Worm (Caenorhabditis elegans) whole organism, L1 larva: ENCODE data around the gene T04A6.2.

Source experiments
- C16A3.4 ChIP-seq: fragments of 150-350 bp; optimal IDR thresholded peaks from 2 replicates; lab custom pipeline; 2014; ENCODE audit warnings: missing biosample characterization, missing genetic modification characterization
- Y116A8C.19 ChIP-seq: sonication (generic microtip); optimal IDR thresholded peaks from 2 replicates; lab custom pipeline; 2016; ENCODE audit warnings: missing compliant biosample characterization, missing genetic modification characterization, borderline replicate concordance
- aha-1 ChIP-seq: fragments of 150-350 bp; optimal IDR thresholded peaks from 2 replicates; lab custom pipeline; 2014; ENCODE audit warnings: missing biosample characterization, missing genetic modification characterization
- alr-1 ChIP-seq: fragments of 200-800 bp; sonication (Bioruptor generic); optimal IDR thresholded peaks from 2 replicates; lab custom pipeline; 2018; ENCODE audit warnings: borderline replicate concordance, mild to moderate bottlenecking, missing genetic modification characterization, missing compliant biosample characterization
- ama-1 ChIP-seq: fragments of 150-350 bp; optimal IDR thresholded peaks from 2 replicates; lab custom pipeline; 2014
- blmp-1 ChIP-seq: fragments of 150-350 bp; optimal IDR thresholded peaks from 2 replicates; lab custom pipeline; 2014; ENCODE audit warnings: missing biosample characterization, missing genetic modification characterization
- ceh-63 ChIP-seq: fragments of 200-800 bp; sonication (Bioruptor generic); optimal IDR thresholded peaks from 2 replicates; lab custom pipeline; 2018; ENCODE audit warnings: mild to moderate bottlenecking, missing genetic modification characterization, missing compliant biosample characterization
- ceh-8 ChIP-seq: fragments of 200-800 bp; sonication (Bioruptor generic); optimal IDR thresholded peaks from 2 replicates; lab custom pipeline; 2018; ENCODE audit warnings: mild to moderate bottlenecking, missing genetic modification characterization, moderate library complexity, missing compliant biosample characterization
- dpl-1 ChIP-seq, 3 experiments: fragments of 150-350 bp in 2 of 3; sonication (generic microtip) in 1 of 3; optimal IDR thresholded peaks; 2 replicates each; lab custom pipeline; 2014 to 2017; ENCODE audit warnings: missing biosample characterization in 3 of 3, missing genetic modification characterization in 3 of 3, missing genetic modification reagents in 3 of 3
- efl-1 ChIP-seq, 4 experiments: fragments of 150-350 bp; optimal IDR thresholded peaks in 3 of 4; peaks in 1 of 4; 1 replicate in 1 of 4; 2 replicates in 3 of 4; lab custom pipeline; 2014; ENCODE audit warnings: missing biosample characterization in 2 of 4, missing genetic modification characterization in 2 of 4, missing genetic modification reagents in 2 of 4
- efl-3 ChIP-seq: fragments of 200-800 bp; sonication (Bioruptor generic); optimal IDR thresholded peaks from 2 replicates; lab custom pipeline; 2018; ENCODE audit warnings: mild to moderate bottlenecking, missing genetic modification characterization, missing compliant biosample characterization
- egl-13 ChIP-seq: sonication (generic microtip); optimal IDR thresholded peaks from 2 replicates; lab custom pipeline; 2016; ENCODE audit warnings: missing genotype, missing genetic modification reagents, missing genetic modification characterization, missing compliant biosample characterization
- egl-27 ChIP-seq, 2 experiments: fragments of 150-350 bp in 1 of 2; sonication (generic microtip); optimal IDR thresholded peaks; 3 replicates each; lab custom pipeline; 2017 to 2018; ENCODE audit warnings: missing biosample characterization in 2 of 2, missing genetic modification characterization in 2 of 2, missing genetic modification reagents in 2 of 2
- elt-2 ChIP-seq: sonication (generic microtip); optimal IDR thresholded peaks from 2 replicates; lab custom pipeline; 2016; ENCODE audit warnings: missing genetic modification characterization, mild to moderate bottlenecking, inconsistent platforms, missing compliant biosample characterization, missing genetic modification reagents
- fkh-10 ChIP-seq: sonication (generic microtip); optimal IDR thresholded peaks from 2 replicates; lab custom pipeline; 2017; ENCODE audit warnings: missing biosample characterization, missing genetic modification reagents, missing genetic modification characterization
- fkh-4 ChIP-seq: sonication (generic microtip); optimal IDR thresholded peaks from 2 replicates; lab custom pipeline; 2016; ENCODE audit warnings: missing compliant biosample characterization, missing genetic modification characterization, borderline replicate concordance
- fkh-8 ChIP-seq: sonication (generic microtip); optimal IDR thresholded peaks from 2 replicates; lab custom pipeline; 2016; ENCODE audit warnings: mild to moderate bottlenecking, missing genetic modification characterization, missing compliant biosample characterization
- fos-1 ChIP-seq: fragments of 150-350 bp; optimal IDR thresholded peaks from 2 replicates; lab custom pipeline; 2014; ENCODE audit warnings: missing biosample characterization, missing genetic modification characterization
- irx-1 ChIP-seq: sonication (generic microtip); optimal IDR thresholded peaks from 2 replicates; lab custom pipeline; 2016; ENCODE audit warnings: missing genetic modification characterization, missing compliant biosample characterization
- isw-1 ChIP-seq: fragments of 200-800 bp; sonication (Bioruptor generic); IDR thresholded peaks from 2 replicates; pipeline ENCODE4 v1.3.6; 2022; ENCODE audit warnings: missing genetic modification characterization, missing compliant biosample characterization
- lin-14 ChIP-seq: fragments of 200-800 bp; sonication (Bioruptor generic); optimal IDR thresholded peaks from 2 replicates; lab custom pipeline; 2018; ENCODE audit warnings: mild to moderate bottlenecking, missing genetic modification characterization, moderate library complexity, missing compliant biosample characterization
- lin-15B ChIP-seq: fragments of 150-350 bp; sonication (generic microtip); optimal IDR thresholded peaks from 3 replicates; lab custom pipeline; 2014; ENCODE audit warnings: missing biosample characterization, missing genetic modification characterization
- lin-35 ChIP-seq, 2 experiments: fragments of 150-350 bp; optimal IDR thresholded peaks; 2 replicates each; lab custom pipeline; 2014; ENCODE audit warnings: missing biosample characterization in 2 of 2, missing genetic modification characterization in 2 of 2, missing genetic modification reagents in 2 of 2
- lir-3 ChIP-seq: sonication (generic microtip); optimal IDR thresholded peaks from 2 replicates; lab custom pipeline; 2016; ENCODE audit warnings: mild to moderate bottlenecking, missing genetic modification characterization, moderate library complexity, missing compliant biosample characterization; ENCODE audit not compliant: poor library complexity
- mef-2 ChIP-seq: fragments of 150-350 bp; optimal IDR thresholded peaks from 2 replicates; lab custom pipeline; 2014; ENCODE audit warnings: missing biosample characterization, missing genetic modification characterization
- nhr-11 ChIP-seq: fragments of 150-350 bp; optimal IDR thresholded peaks from 2 replicates; lab custom pipeline; 2014; ENCODE audit warnings: missing biosample characterization, missing genetic modification characterization
- nhr-12 ChIP-seq: sonication (generic microtip); optimal IDR thresholded peaks from 2 replicates; lab custom pipeline; 2017; ENCODE audit warnings: missing biosample characterization, missing genetic modification characterization
- nhr-20 ChIP-seq: sonication (generic microtip); optimal IDR thresholded peaks from 2 replicates; lab custom pipeline; 2016; ENCODE audit warnings: mild to moderate bottlenecking, missing genetic modification characterization, missing compliant biosample characterization
- nhr-28 ChIP-seq: fragments of 150-350 bp; optimal IDR thresholded peaks from 2 replicates; lab custom pipeline; 2014; ENCODE audit warnings: missing biosample characterization, missing genetic modification characterization
- nhr-71 ChIP-seq: sonication (generic microtip); optimal IDR thresholded peaks from 2 replicates; lab custom pipeline; 2016; ENCODE audit warnings: mild to moderate bottlenecking, missing genetic modification characterization, moderate library complexity, missing compliant biosample characterization
- nhr-76 ChIP-seq: sonication (generic microtip); optimal IDR thresholded peaks from 2 replicates; lab custom pipeline; 2017; ENCODE audit warnings: missing biosample characterization, missing genetic modification characterization
- nhr-77 ChIP-seq: fragments of 150-350 bp; optimal IDR thresholded peaks from 2 replicates; lab custom pipeline; 2014; ENCODE audit warnings: missing biosample characterization, missing genetic modification characterization
- nhr-84 ChIP-seq: sonication (generic microtip); optimal IDR thresholded peaks from 2 replicates; lab custom pipeline; 2017; ENCODE audit warnings: missing biosample characterization, missing genetic modification characterization
- nhr-90 ChIP-seq: sonication (generic microtip); optimal IDR thresholded peaks from 2 replicates; lab custom pipeline; 2016; ENCODE audit warnings: mild to moderate bottlenecking, missing genetic modification characterization, missing compliant biosample characterization; ENCODE audit not compliant: poor library complexity
- pag-3 ChIP-seq: sonication (generic microtip); optimal IDR thresholded peaks from 2 replicates; lab custom pipeline; 2017; ENCODE audit warnings: missing genetic modification characterization, mild to moderate bottlenecking, missing compliant biosample characterization, antibody characterized with exemption, borderline replicate concordance; ENCODE audit not compliant: insufficient read depth
- pqm-1 ChIP-seq: sonication (generic microtip); optimal IDR thresholded peaks from 3 replicates; lab custom pipeline; 2017; ENCODE audit warnings: missing biosample characterization, missing genetic modification characterization
- snpc-4 ChIP-seq: fragments of 150-350 bp; optimal IDR thresholded peaks from 2 replicates; lab custom pipeline; 2014; ENCODE audit warnings: missing biosample characterization, missing genetic modification characterization
- snu-23 ChIP-seq: sonication (generic microtip); optimal IDR thresholded peaks from 2 replicates; lab custom pipeline; 2016; ENCODE audit warnings: missing genetic modification characterization, missing compliant biosample characterization
- sox-4 ChIP-seq: sonication (generic microtip); optimal IDR thresholded peaks from 2 replicates; lab custom pipeline; 2016; ENCODE audit warnings: missing genetic modification characterization, missing compliant biosample characterization
- sptf-1 ChIP-seq: fragments of 150-350 bp; optimal IDR thresholded peaks from 2 replicates; lab custom pipeline; 2014; ENCODE audit warnings: missing biosample characterization, missing genetic modification characterization
- swsn-7 ChIP-seq: sonication (generic microtip); optimal IDR thresholded peaks from 2 replicates; lab custom pipeline; 2016; ENCODE audit warnings: missing genetic modification characterization, missing compliant biosample characterization
- tbx-2 ChIP-seq: sonication (generic microtip); optimal IDR thresholded peaks from 2 replicates; lab custom pipeline; 2016; ENCODE audit warnings: missing genetic modification characterization, missing compliant biosample characterization
- tlp-1 ChIP-seq: fragments of 150-350 bp; optimal IDR thresholded peaks from 2 replicates; lab custom pipeline; 2014; ENCODE audit warnings: missing biosample characterization, missing genetic modification characterization
- unc-30 ChIP-seq: sonication (generic microtip); optimal IDR thresholded peaks from 2 replicates; lab custom pipeline; 2017; ENCODE audit warnings: missing biosample characterization, missing genetic modification characterization
- unc-98 ChIP-seq: fragments of 200-800 bp; sonication (Bioruptor generic); IDR thresholded peaks from 2 replicates; pipeline ENCODE4 v1.3.6; 2022; ENCODE audit warnings: missing genetic modification characterization, missing compliant biosample characterization
- vab-15 ChIP-seq: sonication (generic microtip); optimal IDR thresholded peaks from 2 replicates; lab custom pipeline; 2017; ENCODE audit warnings: missing genotype, mild to moderate bottlenecking, missing genetic modification characterization, missing compliant biosample characterization
- zag-1 ChIP-seq: fragments of 150-350 bp; optimal IDR thresholded peaks from 2 replicates; lab custom pipeline; 2014; ENCODE audit warnings: missing biosample characterization, missing genetic modification characterization
- zip-4 ChIP-seq: fragments of 200-800 bp; sonication (Bioruptor generic); optimal IDR thresholded peaks from 2 replicates; lab custom pipeline; 2018; ENCODE audit warnings: mild to moderate bottlenecking, missing genetic modification characterization, moderate library complexity, missing compliant biosample characterization
- ztf-4 ChIP-seq: fragments of 150-350 bp; optimal IDR thresholded peaks from 2 replicates; lab custom pipeline; 2014; ENCODE audit warnings: missing biosample characterization, missing genetic modification characterization

The T04A6.2 gene

DNA sequence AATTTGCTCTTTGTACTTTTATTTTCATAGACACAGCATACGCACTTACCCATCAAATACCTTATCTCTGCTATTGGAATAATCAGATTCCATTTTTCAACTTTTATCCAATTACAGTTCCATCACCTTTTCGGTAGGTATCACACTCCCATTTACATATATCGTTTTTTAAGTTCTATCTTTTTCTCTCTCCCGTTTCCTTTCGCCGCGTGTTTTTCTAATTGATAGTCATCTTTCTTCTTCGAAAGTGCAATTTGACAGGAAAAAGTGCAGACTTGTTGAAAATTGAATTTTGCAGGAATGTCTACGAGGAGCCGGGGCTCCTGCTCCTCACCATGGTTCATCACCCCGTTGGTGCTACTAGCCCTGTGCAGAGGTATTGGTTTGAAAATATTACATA is 10.5 kb downstream of the T04A6.2 start, which contains the start of gene fbn-1:
fbn-1 (plus strand) TSS at position 301 of the 400 bp plus-strand sequence.
- TF ChIP-seq dpl-1 (GFP tag; optimal IDR thresholded peaks at IDR 0.05; lab: Kevin White, UChicago) = no peak
- TF ChIP-seq nhr-71 (tag; lab: Kevin White, UChicago) = no peak
- no peak for TF ChIP-seq lin-14 (GFP tag; lab: Kevin White, UChicago)
- TF ChIP-seq nhr-12 (tag; lab: Kevin White, UChicago) = no peak

DNA sequence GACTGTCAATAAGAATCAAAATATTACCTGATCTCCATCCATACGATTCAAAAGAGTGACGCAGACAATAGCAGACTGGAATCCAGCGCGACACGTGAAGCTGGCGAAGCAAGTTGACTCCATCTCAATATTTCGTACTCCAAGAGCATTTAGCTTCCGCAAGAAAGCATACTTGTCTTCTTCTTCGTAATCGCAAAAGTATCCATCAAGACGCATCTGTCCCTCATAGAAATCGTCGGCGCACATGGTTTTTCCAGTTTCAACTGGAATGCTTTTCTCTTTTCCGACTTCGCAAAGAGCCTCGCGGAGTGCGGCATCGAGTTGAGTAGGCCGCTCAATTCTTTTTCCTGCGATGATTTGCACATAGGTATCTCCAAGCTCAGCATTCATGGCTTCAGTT is 26.7 kb downstream of the T04A6.2 start:
- TF ChIP-seq tbx-2 (tag; lab: Kevin White, UChicago) = no peak
- TF ChIP-seq efl-1 (optimal IDR thresholded peaks at IDR 0.05; lab: Kevin White, UChicago) = no peak
- TF ChIP-seq efl-1 (GFP tag; optimal IDR thresholded peaks at IDR 0.05 in 1 of 2; lab: Kevin White, UChicago) = peak in 1 of 2 experiments; percentile 88
- no peak for TF ChIP-seq fos-1 (tag; lab: Kevin White, UChicago)
- no peak for TF ChIP-seq aha-1 (tag; lab: Kevin White, UChicago)

DNA sequence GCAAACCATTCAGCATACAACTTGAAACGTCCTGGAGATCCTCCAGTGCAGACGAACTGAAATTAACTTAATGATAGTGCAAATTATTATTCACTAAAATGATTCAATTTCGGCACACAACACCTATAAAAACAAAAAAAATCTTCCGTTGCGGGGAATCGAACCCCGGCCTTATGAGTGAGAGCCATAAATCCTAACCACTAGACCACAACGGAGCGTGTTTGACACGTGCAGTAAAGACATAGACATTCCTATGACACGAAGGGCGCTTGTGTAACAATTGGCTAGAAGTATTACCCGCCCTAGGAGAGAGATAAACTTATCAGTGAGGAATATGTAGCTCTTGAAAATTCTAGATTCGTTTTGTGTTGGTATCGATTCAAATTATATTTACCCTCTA is 27.4 kb downstream of the T04A6.2 start:
- TF ChIP-seq ztf-4 (no peak), mef-2 (no peak), egl-13 (tag; lab: Kevin White, UChicago) (no peak), nhr-28 (tag; lab: Kevin White, UChicago) (no peak), nhr-20 (peak; percentile 59), efl-3 (no peak), C16A3.4 (peak; percentile 8), isw-1 (GFP tag; lab: Robert Waterston, UW) (no peak), elt-2 (no peak), nhr-71 (tag; lab: Kevin White, UChicago) (peak; percentile 69), zag-1 (tag; lab: Kevin White, UChicago) (no peak), unc-30 (tag; lab: Kevin White, UChicago) (no peak), Y116A8C.19 (tag; lab: Kevin White, UChicago) (no peak), lin-15B (tag; lab: Kevin White, UChicago) (no peak), blmp-1 (peak; percentile 27), fkh-4 (no peak), zip-4 (GFP tag; lab: Kevin White, UChicago) (no peak), sptf-1 (no peak), ama-1 (lab: Kevin White, UChicago) (no peak), pag-3 (no peak), nhr-11 (tag; lab: Kevin White, UChicago) (no peak), swsn-7 (peak; percentile 25), sox-4 (tag; lab: Kevin White, UChicago) (no peak), alr-1 (tag; lab: Kevin White, UChicago) (no peak), nhr-84 (tag; lab: Kevin White, UChicago) (no peak), ceh-8 (no peak), nhr-77 (peak; percentile 20), irx-1 (tag; lab: Kevin White, UChicago) (no peak), fkh-10 (GFP tag; lab: Kevin White, UChicago) (no peak), lin-35 (GFP tag; optimal IDR thresholded peaks at IDR 0.05; lab: Kevin White, UChicago) (peak; percentile 26 to 66), lir-3 (tag; lab: Kevin White, UChicago) (peak; percentile 15), nhr-90 (tag; lab: Kevin White, UChicago) (peak; percentile 40), egl-27 (tag; optimal IDR thresholded peaks at IDR 0.05; lab: Kevin White, UChicago) (no peak), tbx-2 (tag; lab: Kevin White, UChicago) (no peak), fkh-8 (tag; lab: Kevin White, UChicago) (peak; percentile 32), pqm-1 (tag; lab: Kevin White, UChicago) (no peak), ceh-63 (no peak), snu-23 (GFP tag; lab: Kevin White, UChicago) (peak; percentile 71), dpl-1 (GFP tag; optimal IDR thresholded peaks at IDR 0.05; lab: Kevin White, UChicago) (peak in 1 of 3 experiments; percentile 38), snpc-4 (tag; lab: Kevin White, UChicago) (no peak), vab-15 (tag; lab: Kevin White, UChicago) (no peak), unc-98 (GFP tag; lab: Robert Waterston, UW) (no peak), tlp-1 (no peak), nhr-76 (tag; lab: Kevin White, UChicago) (no peak)
